Worm (Caenorhabditis elegans) whole organism, late embryonic: ENCODE measurements around the gene Y38F1A.7.

Source experiments
- C08G9.2 ChIP-seq: sonication (generic microtip); optimal IDR thresholded peaks from 2 replicates; lab custom pipeline; 2016; ENCODE audit warnings: mild to moderate bottlenecking, missing genetic modification characterization, moderate library complexity, missing compliant biosample characterization
- C38D4.7 ChIP-seq: fragments of 200-800 bp; sonication (Bioruptor generic); optimal IDR thresholded peaks from 2 replicates; lab custom pipeline; 2018; ENCODE audit warnings: mild to moderate bottlenecking, missing genetic modification characterization, moderate library complexity, missing compliant biosample characterization
- F13H6.1 ChIP-seq: sonication (generic microtip); optimal IDR thresholded peaks from 2 replicates; lab custom pipeline; 2016; ENCODE audit warnings: missing genetic modification characterization, missing compliant biosample characterization
- ama-1 ChIP-seq: fragments of 150-350 bp; optimal IDR thresholded peaks from 2 replicates; lab custom pipeline; 2014
- ceh-14 ChIP-seq: sonication (generic microtip); optimal IDR thresholded peaks from 2 replicates; lab custom pipeline; 2016; ENCODE audit warnings: missing genotype, missing genetic modification characterization, missing compliant biosample characterization
- ceh-18 ChIP-seq: sonication (generic microtip); optimal IDR thresholded peaks from 2 replicates; lab custom pipeline; 2016; ENCODE audit warnings: missing genetic modification characterization, missing compliant biosample characterization
- ceh-19 ChIP-seq: fragments of 200-800 bp; sonication (Bioruptor generic); optimal IDR thresholded peaks from 2 replicates; lab custom pipeline; 2018; ENCODE audit warnings: mild to moderate bottlenecking, missing genetic modification characterization, missing compliant biosample characterization
- ceh-2 ChIP-seq: sonication (generic microtip); optimal IDR thresholded peaks from 2 replicates; lab custom pipeline; 2016; ENCODE audit warnings: missing genotype, missing genetic modification characterization, missing compliant biosample characterization
- ceh-22 ChIP-seq: sonication (generic microtip); optimal IDR thresholded peaks from 2 replicates; lab custom pipeline; 2017; ENCODE audit warnings: missing biosample characterization, missing genetic modification characterization
- ceh-24 ChIP-seq: sonication (generic microtip); optimal IDR thresholded peaks from 2 replicates; lab custom pipeline; 2016; ENCODE audit warnings: mild to moderate bottlenecking, missing genetic modification characterization, missing compliant biosample characterization
- ceh-31 ChIP-seq: sonication (generic microtip); optimal IDR thresholded peaks from 2 replicates; lab custom pipeline; 2016; ENCODE audit warnings: missing genetic modification characterization, missing compliant biosample characterization
- ceh-48 ChIP-seq: sonication (generic microtip); optimal IDR thresholded peaks from 2 replicates; lab custom pipeline; 2016; ENCODE audit warnings: missing genetic modification characterization, inconsistent platforms, missing compliant biosample characterization
- ceh-6 ChIP-seq: fragments of 200-800 bp; sonication (Bioruptor generic); optimal IDR thresholded peaks from 2 replicates; lab custom pipeline; 2018; ENCODE audit warnings: mild to moderate bottlenecking, missing genetic modification characterization, missing compliant biosample characterization
- che-1 ChIP-seq: sonication (generic microtip); optimal IDR thresholded peaks from 2 replicates; lab custom pipeline; 2016; ENCODE audit warnings: mild to moderate bottlenecking, missing genetic modification characterization, missing compliant biosample characterization
- elt-2 ChIP-seq: sonication (generic microtip); optimal IDR thresholded peaks from 2 replicates; lab custom pipeline; 2016; ENCODE audit warnings: missing genetic modification reagents, missing genetic modification characterization, missing compliant biosample characterization
- ets-4 ChIP-seq: sonication (generic microtip); optimal IDR thresholded peaks from 2 replicates; lab custom pipeline; 2016; ENCODE audit warnings: missing genetic modification characterization, missing compliant biosample characterization
- eyg-1 ChIP-seq: sonication (generic microtip); optimal IDR thresholded peaks from 2 replicates; lab custom pipeline; 2016; ENCODE audit warnings: missing genotype, missing genetic modification characterization, missing compliant biosample characterization
- fkh-10 ChIP-seq: fragments of 150-350 bp; optimal IDR thresholded peaks from 2 replicates; lab custom pipeline; 2014; ENCODE audit warnings: missing biosample characterization, missing genetic modification reagents, missing genetic modification characterization
- hlh-30 ChIP-seq: sonication (generic microtip); optimal IDR thresholded peaks from 2 replicates; lab custom pipeline; 2017; ENCODE audit warnings: antibody characterized with exemption, missing genetic modification characterization, missing compliant biosample characterization; ENCODE audit not compliant: insufficient read depth
- madf-2 ChIP-seq: sonication (generic microtip); optimal IDR thresholded peaks from 2 replicates; lab custom pipeline; 2017; ENCODE audit warnings: missing genetic modification characterization, missing compliant biosample characterization
- odd-2 ChIP-seq: sonication (generic microtip); optimal IDR thresholded peaks from 2 replicates; lab custom pipeline; 2017; ENCODE audit warnings: antibody characterized with exemption, mild to moderate bottlenecking, missing genetic modification characterization, missing compliant biosample characterization
- pha-2 ChIP-seq: sonication (generic microtip); optimal IDR thresholded peaks from 2 replicates; lab custom pipeline; 2017; ENCODE audit warnings: mild to moderate bottlenecking, missing genetic modification characterization, missing compliant biosample characterization
- pqm-1 ChIP-seq: sonication (generic microtip); optimal IDR thresholded peaks from 2 replicates; lab custom pipeline; 2016; ENCODE audit warnings: missing genetic modification characterization, missing compliant biosample characterization
- pros-1 ChIP-seq: fragments of 150-350 bp; optimal IDR thresholded peaks from 2 replicates; lab custom pipeline; 2014; ENCODE audit warnings: missing biosample characterization, missing genetic modification reagents, missing genetic modification characterization
- sox-2 ChIP-seq: fragments of 200-800 bp; sonication (Bioruptor generic); IDR thresholded peaks from 2 replicates; pipeline ENCODE4 v1.3.6; 2022; ENCODE audit warnings: missing genetic modification reagents, missing genetic modification characterization, missing compliant biosample characterization
- sox-4 ChIP-seq: sonication (generic microtip); optimal IDR thresholded peaks from 2 replicates; lab custom pipeline; 2017; ENCODE audit warnings: mild to moderate bottlenecking, missing genetic modification characterization, inconsistent platforms, missing compliant biosample characterization
- tbx-2 ChIP-seq: sonication (generic microtip); optimal IDR thresholded peaks from 2 replicates; lab custom pipeline; 2016; ENCODE audit warnings: missing genetic modification characterization, missing compliant biosample characterization
- unc-42 ChIP-seq: sonication (generic microtip); optimal IDR thresholded peaks from 2 replicates; lab custom pipeline; 2016; ENCODE audit warnings: missing genotype, missing genetic modification characterization, missing compliant biosample characterization
- unc-55 ChIP-seq: sonication (generic microtip); optimal IDR thresholded peaks from 2 replicates; lab custom pipeline; 2017; ENCODE audit warnings: missing biosample characterization, missing genetic modification reagents, missing genetic modification characterization
- unc-86 ChIP-seq: sonication (generic microtip); optimal IDR thresholded peaks from 2 replicates; lab custom pipeline; 2016; ENCODE audit warnings: missing genetic modification characterization, missing compliant biosample characterization

The Y38F1A.7 gene

ce11 chrII:13003244-13003643 lies 5.6 kb upstream of the Y38F1A.7 start:
- no peak for TF ChIP-seq eyg-1 (tag; lab: Kevin White, UChicago)
- TF ChIP-seq madf-2 = no peak
- no peak for TF ChIP-seq ceh-48 (tag; lab: Kevin White, UChicago)
- TF ChIP-seq elt-2 (tag; lab: Kevin White, UChicago) = no peak
- TF ChIP-seq che-1 (tag; lab: Kevin White, UChicago) = no peak

ce11 chrII:13000753-13001152 lies 3.1 kb upstream of the Y38F1A.7 start, which contains the start of gene Y38F1A.8:
Y38F1A.8 (minus strand) TSS chrII:13000853.
- no peak for TF ChIP-seq tbx-2 (tag; lab: Kevin White, UChicago)
- TF ChIP-seq pha-2 (tag; lab: Kevin White, UChicago) = no peak
- TF ChIP-seq sox-2 (GFP tag; lab: Robert Waterston, UW) = no peak
- no peak for TF ChIP-seq ets-4 (tag; lab: Kevin White, UChicago)
- no peak for TF ChIP-seq ceh-6
- TF ChIP-seq ceh-31 (tag; lab: Kevin White, UChicago) = no peak
- TF ChIP-seq odd-2 (tag; lab: Kevin White, UChicago) = no peak
- TF ChIP-seq C08G9.2 (tag; lab: Kevin White, UChicago) = no peak
- no peak for TF ChIP-seq ceh-24 (tag; lab: Kevin White, UChicago)
- no peak for TF ChIP-seq hlh-30 (tag; lab: Kevin White, UChicago)
- no peak for TF ChIP-seq unc-86 (tag; lab: Kevin White, UChicago)
- TF ChIP-seq, all 69 proteins: peak for 0

- no peak for TF ChIP-seq F13H6.1 (tag; lab: Kevin White, UChicago)
- TF ChIP-seq eyg-1 (tag; lab: Kevin White, UChicago) = no peak
- TF ChIP-seq ceh-2 = no peak
These were observed 1.4 kb downstream of the Y38F1A.7 start, which contains the start of gene hphd-1 for ce11 chrII:12996249-12996648. hphd-1 (minus strand) TSS chrII:12996571.

- TF ChIP-seq elt-2 (tag; lab: Kevin White, UChicago) = no peak
- TF ChIP-seq ceh-14 (tag; lab: Kevin White, UChicago) = no peak
These were observed 2.3 kb downstream of the Y38F1A.7 start for ce11 chrII:12995322-12995721.

- no peak for TF ChIP-seq unc-55
- TF ChIP-seq C38D4.7 (GFP tag; lab: Kevin White, UChicago) = no peak
- no peak for TF ChIP-seq ets-4 (tag; lab: Kevin White, UChicago)
- TF ChIP-seq unc-42 (tag; lab: Kevin White, UChicago) = no peak
- TF ChIP-seq fkh-10 (GFP tag; lab: Kevin White, UChicago) = no peak
- no peak for TF ChIP-seq ceh-18 (tag; lab: Kevin White, UChicago)
- TF ChIP-seq sox-4 (tag; lab: Kevin White, UChicago) = no peak
- no peak for TF ChIP-seq ceh-19 (GFP tag; lab: Kevin White, UChicago)
- TF ChIP-seq pqm-1 (tag; lab: Kevin White, UChicago) = no peak
- TF ChIP-seq ceh-14 (tag; lab: Kevin White, UChicago) = no peak
- TF ChIP-seq ceh-22 (tag; lab: Kevin White, UChicago) = no peak
- no peak for TF ChIP-seq elt-2 (tag; lab: Kevin White, UChicago)
These were observed 3.4 kb downstream of the Y38F1A.7 start for ce11 chrII:12994009-12994788.

- TF ChIP-seq ama-1 (lab: Kevin White, UChicago) = peak; percentile 12
- no peak for TF ChIP-seq pros-1 (tag; lab: Kevin White, UChicago)
These were observed 4.6 kb downstream of the Y38F1A.7 start for ce11 chrII:12992980-12993379.
